Worm (Caenorhabditis elegans) whole organism, L1 larva: ENCODE measurements around the gene Y53C12A.11.

Source experiments
- C16A3.4 ChIP-seq: fragments of 150-350 bp; optimal IDR thresholded peaks from 2 replicates; lab custom pipeline; 2014; ENCODE audit warnings: missing biosample characterization, missing genetic modification characterization
- C34B4.2 ChIP-seq: sonication (generic microtip); optimal IDR thresholded peaks from 2 replicates; lab custom pipeline; 2017; ENCODE audit warnings: mild to moderate bottlenecking, missing genetic modification characterization, missing compliant biosample characterization
- Y116A8C.19 ChIP-seq: sonication (generic microtip); optimal IDR thresholded peaks from 2 replicates; lab custom pipeline; 2016; ENCODE audit warnings: missing compliant biosample characterization, missing genetic modification characterization, borderline replicate concordance
- aha-1 ChIP-seq: fragments of 150-350 bp; optimal IDR thresholded peaks from 2 replicates; lab custom pipeline; 2014; ENCODE audit warnings: missing biosample characterization, missing genetic modification characterization
- alr-1 ChIP-seq: fragments of 200-800 bp; sonication (Bioruptor generic); optimal IDR thresholded peaks from 2 replicates; lab custom pipeline; 2018; ENCODE audit warnings: borderline replicate concordance, mild to moderate bottlenecking, missing genetic modification characterization, missing compliant biosample characterization
- ama-1 ChIP-seq: fragments of 150-350 bp; optimal IDR thresholded peaks from 2 replicates; lab custom pipeline; 2014
- ceh-82 ChIP-seq, 3 experiments: fragments of 150-350 bp in 1 of 3; sonication (generic microtip) in 2 of 3; optimal IDR thresholded peaks; 2 replicates each; lab custom pipeline; 2014 to 2017; ENCODE audit warnings: missing biosample characterization in 3 of 3, missing genetic modification characterization in 3 of 3
- dpl-1 ChIP-seq, 3 experiments: fragments of 150-350 bp in 2 of 3; sonication (generic microtip) in 1 of 3; optimal IDR thresholded peaks; 2 replicates each; lab custom pipeline; 2014 to 2017; ENCODE audit warnings: missing biosample characterization in 3 of 3, missing genetic modification characterization in 3 of 3, missing genetic modification reagents in 3 of 3
- dsc-1 ChIP-seq: sonication (generic microtip); optimal IDR thresholded peaks from 2 replicates; lab custom pipeline; 2016; ENCODE audit warnings: mild to moderate bottlenecking, missing genetic modification characterization, missing compliant biosample characterization
- egl-13 ChIP-seq: sonication (generic microtip); optimal IDR thresholded peaks from 2 replicates; lab custom pipeline; 2016; ENCODE audit warnings: missing genotype, missing genetic modification reagents, missing genetic modification characterization, missing compliant biosample characterization
- egl-27 ChIP-seq, 2 experiments: fragments of 150-350 bp in 1 of 2; sonication (generic microtip); optimal IDR thresholded peaks; 3 replicates each; lab custom pipeline; 2017 to 2018; ENCODE audit warnings: missing biosample characterization in 2 of 2, missing genetic modification characterization in 2 of 2, missing genetic modification reagents in 2 of 2
- elt-3 ChIP-seq, 6 experiments: fragments of 150-350 bp in 1 of 6; sonication (generic microtip); optimal IDR thresholded peaks; 2 replicates each; lab custom pipeline; 2017 to 2018; ENCODE audit warnings: missing biosample characterization in 6 of 6, missing genetic modification characterization in 6 of 6, inconsistent platforms in 1 of 6
- fos-1 ChIP-seq: fragments of 150-350 bp; optimal IDR thresholded peaks from 2 replicates; lab custom pipeline; 2014; ENCODE audit warnings: missing biosample characterization, missing genetic modification characterization
- hlh-17 ChIP-seq: fragments of 200-800 bp; sonication (Bioruptor generic); optimal IDR thresholded peaks from 2 replicates; lab custom pipeline; 2018; ENCODE audit warnings: missing genetic modification characterization, mild to moderate bottlenecking, missing compliant biosample characterization, moderate library complexity, borderline replicate concordance
- irx-1 ChIP-seq: sonication (generic microtip); optimal IDR thresholded peaks from 2 replicates; lab custom pipeline; 2016; ENCODE audit warnings: missing genetic modification characterization, missing compliant biosample characterization
- isw-1 ChIP-seq: fragments of 200-800 bp; sonication (Bioruptor generic); IDR thresholded peaks from 2 replicates; pipeline ENCODE4 v1.3.6; 2022; ENCODE audit warnings: missing genetic modification characterization, missing compliant biosample characterization
- lin-13 ChIP-seq: fragments of 150-350 bp; optimal IDR thresholded peaks from 2 replicates; lab custom pipeline; 2014; ENCODE audit warnings: missing biosample characterization, missing genetic modification reagents, missing genetic modification characterization
- lin-14 ChIP-seq: fragments of 200-800 bp; sonication (Bioruptor generic); optimal IDR thresholded peaks from 2 replicates; lab custom pipeline; 2018; ENCODE audit warnings: mild to moderate bottlenecking, missing genetic modification characterization, moderate library complexity, missing compliant biosample characterization
- lir-3 ChIP-seq: sonication (generic microtip); optimal IDR thresholded peaks from 2 replicates; lab custom pipeline; 2016; ENCODE audit warnings: mild to moderate bottlenecking, missing genetic modification characterization, moderate library complexity, missing compliant biosample characterization; ENCODE audit not compliant: poor library complexity
- lsy-2 ChIP-seq, 2 experiments: fragments of 150-350 bp; optimal IDR thresholded peaks; 2 replicates each; lab custom pipeline; 2014; ENCODE audit warnings: missing biosample characterization in 2 of 2, missing genetic modification characterization in 2 of 2
- mef-2 ChIP-seq: fragments of 150-350 bp; optimal IDR thresholded peaks from 2 replicates; lab custom pipeline; 2014; ENCODE audit warnings: missing biosample characterization, missing genetic modification characterization
- nhr-11 ChIP-seq: fragments of 150-350 bp; optimal IDR thresholded peaks from 2 replicates; lab custom pipeline; 2014; ENCODE audit warnings: missing biosample characterization, missing genetic modification characterization
- nhr-19 ChIP-seq: fragments of 200-800 bp; sonication (Bioruptor generic); conservative IDR thresholded peaks from 2 replicates; pipeline ENCODE4 v1.3.6; 2022; ENCODE audit warnings: missing genetic modification characterization, missing compliant biosample characterization
- nhr-28 ChIP-seq: fragments of 150-350 bp; optimal IDR thresholded peaks from 2 replicates; lab custom pipeline; 2014; ENCODE audit warnings: missing biosample characterization, missing genetic modification characterization
- nhr-47 ChIP-seq: sonication (generic microtip); optimal IDR thresholded peaks from 2 replicates; lab custom pipeline; 2016; ENCODE audit warnings: mild to moderate bottlenecking, missing genetic modification characterization, moderate library complexity, missing compliant biosample characterization
- nhr-77 ChIP-seq: fragments of 150-350 bp; optimal IDR thresholded peaks from 2 replicates; lab custom pipeline; 2014; ENCODE audit warnings: missing biosample characterization, missing genetic modification characterization
- nhr-84 ChIP-seq: sonication (generic microtip); optimal IDR thresholded peaks from 2 replicates; lab custom pipeline; 2017; ENCODE audit warnings: missing biosample characterization, missing genetic modification characterization
- nhr-85 ChIP-seq: sonication (generic microtip); peaks from one replicate; lab custom pipeline; 2016; ENCODE audit warnings: missing genetic modification characterization, inconsistent platforms, missing compliant biosample characterization
- nhr-90 ChIP-seq: sonication (generic microtip); optimal IDR thresholded peaks from 2 replicates; lab custom pipeline; 2016; ENCODE audit warnings: mild to moderate bottlenecking, missing genetic modification characterization, missing compliant biosample characterization; ENCODE audit not compliant: poor library complexity
- pag-3 ChIP-seq: sonication (generic microtip); optimal IDR thresholded peaks from 2 replicates; lab custom pipeline; 2017; ENCODE audit warnings: missing genetic modification characterization, mild to moderate bottlenecking, missing compliant biosample characterization, antibody characterized with exemption, borderline replicate concordance; ENCODE audit not compliant: insufficient read depth
- pax-3 ChIP-seq: fragments of 200-800 bp; sonication (Bioruptor generic); optimal IDR thresholded peaks from 2 replicates; lab custom pipeline; 2018; ENCODE audit warnings: mild to moderate bottlenecking, missing genetic modification characterization, moderate library complexity, missing compliant biosample characterization
- pqm-1 ChIP-seq: sonication (generic microtip); optimal IDR thresholded peaks from 3 replicates; lab custom pipeline; 2017; ENCODE audit warnings: missing biosample characterization, missing genetic modification characterization
- rnt-1 ChIP-seq: sonication (generic microtip); optimal IDR thresholded peaks from 2 replicates; lab custom pipeline; 2016; ENCODE audit warnings: mild to moderate bottlenecking, missing genetic modification characterization, moderate library complexity, missing compliant biosample characterization
- snpc-4 ChIP-seq: fragments of 150-350 bp; optimal IDR thresholded peaks from 2 replicates; lab custom pipeline; 2014; ENCODE audit warnings: missing biosample characterization, missing genetic modification characterization
- snu-23 ChIP-seq: sonication (generic microtip); optimal IDR thresholded peaks from 2 replicates; lab custom pipeline; 2016; ENCODE audit warnings: missing genetic modification characterization, missing compliant biosample characterization
- sox-4 ChIP-seq: sonication (generic microtip); optimal IDR thresholded peaks from 2 replicates; lab custom pipeline; 2016; ENCODE audit warnings: missing genetic modification characterization, missing compliant biosample characterization
- sptf-1 ChIP-seq: fragments of 150-350 bp; optimal IDR thresholded peaks from 2 replicates; lab custom pipeline; 2014; ENCODE audit warnings: missing biosample characterization, missing genetic modification characterization
- sup-37 ChIP-seq: fragments of 200-800 bp; sonication (Bioruptor generic); optimal IDR thresholded peaks from 2 replicates; lab custom pipeline; 2018; ENCODE audit warnings: mild to moderate bottlenecking, missing genetic modification characterization, missing compliant biosample characterization
- tlp-1 ChIP-seq: fragments of 150-350 bp; optimal IDR thresholded peaks from 2 replicates; lab custom pipeline; 2014; ENCODE audit warnings: missing biosample characterization, missing genetic modification characterization
- unc-130 ChIP-seq: fragments of 150-350 bp; optimal IDR thresholded peaks from 2 replicates; lab custom pipeline; 2017; ENCODE audit warnings: missing biosample characterization, missing genetic modification characterization, inconsistent platforms
- unc-98 ChIP-seq: fragments of 200-800 bp; sonication (Bioruptor generic); IDR thresholded peaks from 2 replicates; pipeline ENCODE4 v1.3.6; 2022; ENCODE audit warnings: missing genetic modification characterization, missing compliant biosample characterization
- vab-15 ChIP-seq: sonication (generic microtip); optimal IDR thresholded peaks from 2 replicates; lab custom pipeline; 2017; ENCODE audit warnings: missing genotype, mild to moderate bottlenecking, missing genetic modification characterization, missing compliant biosample characterization
- xbp-1 ChIP-seq: sonication (generic microtip); optimal IDR thresholded peaks from 2 replicates; lab custom pipeline; 2016; ENCODE audit warnings: missing genetic modification characterization, missing compliant biosample characterization
- zip-4 ChIP-seq: fragments of 200-800 bp; sonication (Bioruptor generic); optimal IDR thresholded peaks from 2 replicates; lab custom pipeline; 2018; ENCODE audit warnings: mild to moderate bottlenecking, missing genetic modification characterization, moderate library complexity, missing compliant biosample characterization

Y53C12A.11 gene

ce11 chrII:9757651-9758282 lies 39.3 kb upstream of the Y53C12A.11 start, which contains the start of gene shk-1 (continued):
- TF ChIP-seq sptf-1 (tag; lab: Kevin White, UChicago) (no peak), nhr-47 (tag; lab: Kevin White, UChicago) (no peak), pag-3 (peak; percentile 72), hlh-17 (GFP tag; lab: Kevin White, UChicago) (no peak), egl-27 (tag; optimal IDR thresholded peaks at IDR 0.05; lab: Kevin White, UChicago) (no peak), nhr-77 (no peak), lsy-2 (tag; optimal IDR thresholded peaks at IDR 0.05; lab: Kevin White, UChicago) (peak in 1 of 2 experiments; percentile 47), nhr-85 (no peak), pax-3 (tag; lab: Kevin White, UChicago) (no peak), lir-3 (tag; lab: Kevin White, UChicago) (no peak), sup-37 (no peak), C16A3.4 (tag; lab: Kevin White, UChicago) (no peak), ama-1 (lab: Kevin White, UChicago) (no peak), alr-1 (no peak), fos-1 (no peak), nhr-28 (tag; lab: Kevin White, UChicago) (no peak), lin-13 (GFP tag; lab: Kevin White, UChicago) (no peak), rnt-1 (tag; lab: Kevin White, UChicago) (peak; percentile 77), vab-15 (no peak), nhr-90 (tag; lab: Kevin White, UChicago) (no peak), lin-14 (GFP tag; lab: Kevin White, UChicago) (peak; percentile 88), Y116A8C.19 (no peak), xbp-1 (no peak), isw-1 (GFP tag; lab: Robert Waterston, UW) (no peak), elt-3 (tag; optimal IDR thresholded peaks at IDR 0.05; lab: Kevin White, UChicago) (no peak), nhr-84 (no peak), pqm-1 (tag; lab: Kevin White, UChicago) (no peak), irx-1 (tag; lab: Kevin White, UChicago) (no peak), egl-13 (no peak), ceh-82 (tag; optimal IDR thresholded peaks at IDR 0.05; lab: Kevin White, UChicago) (no peak), dpl-1 (GFP tag; optimal IDR thresholded peaks at IDR 0.05; lab: Kevin White, UChicago) (no peak), unc-98 (GFP tag; lab: Robert Waterston, UW) (no peak), unc-130 (no peak), zip-4 (GFP tag; lab: Kevin White, UChicago) (no peak), sox-4 (no peak), mef-2 (tag; lab: Kevin White, UChicago) (no peak), dsc-1 (tag; lab: Kevin White, UChicago) (no peak), snu-23 (GFP tag; lab: Kevin White, UChicago) (peak; percentile 27), nhr-11 (tag; lab: Kevin White, UChicago) (peak; percentile 14), aha-1 (tag; lab: Kevin White, UChicago) (no peak), snpc-4 (tag; lab: Kevin White, UChicago) (no peak), nhr-19 (GFP tag; lab: Robert Waterston, UW) (peak; percentile 17; the same call in 1 of the 2 replicates), tlp-1 (tag; lab: Kevin White, UChicago) (no peak), C34B4.2 (no peak)
